Worm (Caenorhabditis elegans) whole organism, L3 larva: Measurements from ENCODE around the gene rhy-1.

Source experiments
- R02D3.7 ChIP-seq: fragments of 150-350 bp; optimal IDR thresholded peaks from 2 replicates; lab custom pipeline; 2014; ENCODE audit warnings: missing biosample characterization, missing genetic modification characterization
- ama-1 ChIP-seq: fragments of 150-350 bp; optimal IDR thresholded peaks from 2 replicates; lab custom pipeline; 2018
- ceh-16 ChIP-seq: sonication (generic microtip); optimal IDR thresholded peaks from 2 replicates; lab custom pipeline; 2017; ENCODE audit warnings: missing biosample characterization, missing genetic modification characterization
- ceh-28 ChIP-seq: fragments of 150-350 bp; optimal IDR thresholded peaks from 2 replicates; lab custom pipeline; 2014; ENCODE audit warnings: missing biosample characterization, missing genetic modification reagents, missing genetic modification characterization
- egl-27 ChIP-seq: sonication (generic microtip); optimal IDR thresholded peaks from 4 replicates; lab custom pipeline; 2017; ENCODE audit warnings: missing biosample characterization, missing genetic modification reagents, missing genetic modification characterization
- egl-5 ChIP-seq: fragments of 150-350 bp; optimal IDR thresholded peaks from 2 replicates; lab custom pipeline; 2017; ENCODE audit warnings: missing biosample characterization, missing genetic modification reagents, missing genetic modification characterization, inconsistent platforms
- elt-1 ChIP-seq: fragments of 150-350 bp; optimal IDR thresholded peaks from 2 replicates; lab custom pipeline; 2014; ENCODE audit warnings: missing biosample characterization, missing genetic modification characterization
- elt-2 ChIP-seq: sonication (generic microtip); optimal IDR thresholded peaks from 2 replicates; lab custom pipeline; 2016; ENCODE audit warnings: missing genetic modification reagents, mild to moderate bottlenecking, missing genetic modification characterization, missing compliant biosample characterization
- elt-3 ChIP-seq, 3 experiments: fragments of 150-350 bp in 1 of 3; sonication (generic microtip) in 2 of 3; optimal IDR thresholded peaks; 2 replicates in 2 of 3; 4 replicates in 1 of 3; lab custom pipeline; 2014 to 2017; ENCODE audit warnings: missing biosample characterization in 3 of 3, missing genetic modification characterization in 3 of 3
- fkh-10 ChIP-seq: sonication (generic microtip); optimal IDR thresholded peaks from 2 replicates; lab custom pipeline; 2017; ENCODE audit warnings: missing biosample characterization, missing genetic modification reagents, missing genetic modification characterization
- fkh-2 ChIP-seq: fragments of 150-350 bp; optimal IDR thresholded peaks from 2 replicates; lab custom pipeline; 2014; ENCODE audit warnings: missing biosample characterization, missing genetic modification reagents, missing genetic modification characterization
- fos-1 ChIP-seq: fragments of 150-350 bp; optimal IDR thresholded peaks from 2 replicates; lab custom pipeline; 2014; ENCODE audit warnings: missing biosample characterization, missing genetic modification characterization
- hmg-11 ChIP-seq: sonication (generic microtip); optimal IDR thresholded peaks from 2 replicates; lab custom pipeline; 2016; ENCODE audit warnings: missing genetic modification characterization, missing compliant biosample characterization
- jun-1 ChIP-seq: fragments of 150-350 bp; optimal IDR thresholded peaks from 2 replicates; lab custom pipeline; 2014; ENCODE audit warnings: missing biosample characterization, missing genetic modification reagents, missing genetic modification characterization
- lin-15B ChIP-seq: fragments of 150-350 bp; optimal IDR thresholded peaks from 2 replicates; lab custom pipeline; 2014; ENCODE audit warnings: missing biosample characterization, missing genetic modification characterization
- lin-39 ChIP-seq: fragments of 150-350 bp; optimal IDR thresholded peaks from 2 replicates; lab custom pipeline; 2018; ENCODE audit warnings: missing biosample characterization, missing genetic modification reagents, missing genetic modification characterization
- lsy-12 ChIP-seq: sonication (generic microtip); optimal IDR thresholded peaks from 2 replicates; lab custom pipeline; 2016; ENCODE audit warnings: mild to moderate bottlenecking, missing genetic modification characterization, missing compliant biosample characterization
- mml-1 ChIP-seq: fragments of 150-350 bp; sonication (generic microtip); optimal IDR thresholded peaks from 3 replicates; lab custom pipeline; 2014; ENCODE audit warnings: missing biosample characterization, missing genetic modification characterization
- nfya-1 ChIP-seq: sonication (generic microtip); optimal IDR thresholded peaks from 2 replicates; lab custom pipeline; 2017; ENCODE audit warnings: missing genetic modification characterization, mild to moderate bottlenecking, missing compliant biosample characterization, antibody characterized with exemption, moderate library complexity; ENCODE audit not compliant: insufficient read depth
- nhr-11 ChIP-seq: fragments of 150-350 bp; optimal IDR thresholded peaks from 2 replicates; lab custom pipeline; 2014; ENCODE audit warnings: missing biosample characterization, missing genetic modification characterization
- nhr-12 ChIP-seq: fragments of 150-350 bp; optimal IDR thresholded peaks from 2 replicates; lab custom pipeline; 2014; ENCODE audit warnings: missing biosample characterization, missing genetic modification characterization
- nhr-23 ChIP-seq: fragments of 150-350 bp; optimal IDR thresholded peaks from 2 replicates; lab custom pipeline; 2014; ENCODE audit warnings: missing biosample characterization, missing genetic modification reagents, missing genetic modification characterization
- nhr-237 ChIP-seq: fragments of 150-350 bp; optimal IDR thresholded peaks from 2 replicates; lab custom pipeline; 2014; ENCODE audit warnings: missing biosample characterization, missing genetic modification characterization
- nhr-25 ChIP-seq: sonication (generic microtip); optimal IDR thresholded peaks from 2 replicates; lab custom pipeline; 2017; ENCODE audit warnings: missing biosample characterization, missing genetic modification characterization
- nhr-28 ChIP-seq: fragments of 150-350 bp; optimal IDR thresholded peaks from 2 replicates; lab custom pipeline; 2014; ENCODE audit warnings: missing biosample characterization, missing genetic modification characterization
- nhr-43 ChIP-seq: sonication (generic microtip); optimal IDR thresholded peaks from 2 replicates; lab custom pipeline; 2016; ENCODE audit warnings: mild to moderate bottlenecking, missing genetic modification characterization, missing compliant biosample characterization; ENCODE audit not compliant: poor library complexity, severe bottlenecking
- nhr-67 ChIP-seq: fragments of 150-350 bp; optimal IDR thresholded peaks from 2 replicates; lab custom pipeline; 2014; ENCODE audit warnings: missing biosample characterization, missing genetic modification characterization
- nhr-76 ChIP-seq: fragments of 150-350 bp; sonication (generic microtip); optimal IDR thresholded peaks from 5 replicates; lab custom pipeline; 2014; ENCODE audit warnings: missing biosample characterization, missing genetic modification characterization
- nhr-77 ChIP-seq: fragments of 150-350 bp; optimal IDR thresholded peaks from 2 replicates; lab custom pipeline; 2014; ENCODE audit warnings: missing biosample characterization, missing genetic modification characterization
- pha-4 ChIP-seq: fragments of 150-350 bp; optimal IDR thresholded peaks from 2 replicates; lab custom pipeline; 2014; ENCODE audit warnings: missing biosample characterization, missing genetic modification reagents, missing genetic modification characterization
- pqm-1 ChIP-seq: fragments of 150-350 bp; optimal IDR thresholded peaks from 2 replicates; lab custom pipeline; 2017; ENCODE audit warnings: missing biosample characterization, missing genetic modification characterization, inconsistent platforms
- sea-2 ChIP-seq: fragments of 150-350 bp; sonication (generic microtip); optimal IDR thresholded peaks from 4 replicates; lab custom pipeline; 2014; ENCODE audit warnings: missing biosample characterization, missing genetic modification reagents, missing genetic modification characterization
- skn-1 ChIP-seq: fragments of 150-350 bp; optimal IDR thresholded peaks from 2 replicates; lab custom pipeline; 2014; ENCODE audit warnings: missing biosample characterization, missing genetic modification characterization
- snpc-4 ChIP-seq: fragments of 150-350 bp; optimal IDR thresholded peaks from 2 replicates; lab custom pipeline; 2014; ENCODE audit warnings: missing biosample characterization, missing genetic modification characterization
- zag-1 ChIP-seq: fragments of 150-350 bp; optimal IDR thresholded peaks from 2 replicates; lab custom pipeline; 2014; ENCODE audit warnings: missing biosample characterization, missing genetic modification characterization
- ztf-4 ChIP-seq: fragments of 150-350 bp; optimal IDR thresholded peaks from 2 replicates; lab custom pipeline; 2014; ENCODE audit warnings: missing biosample characterization, missing genetic modification characterization

rhy-1 gene

ce11 chrII:9126965-9127364 is 34.2 kb upstream of the rhy-1 start (continued):
- TF ChIP-seq egl-27 (tag; lab: Kevin White, UChicago) (no peak), ceh-16 (no peak)

ce11 chrII:9127379-9127778 is 33.8 kb upstream of the rhy-1 start:
- TF ChIP-seq ama-1, result peak; percentile 44
- no peak for TF ChIP-seq egl-5
- TF ChIP-seq, all 47 proteins: peak for 1

ce11 chrII:9128132-9128531 is 33.0 kb upstream of the rhy-1 start:
- TF ChIP-seq fos-1 (tag; lab: Kevin White, UChicago) (peak; percentile 47), nhr-28 (tag; lab: Kevin White, UChicago) (no peak), R02D3.7 (tag; lab: Kevin White, UChicago) (peak; percentile 43), ceh-28 (tag; lab: Kevin White, UChicago) (peak; percentile 76), pqm-1 (tag; lab: Kevin White, UChicago) (peak; percentile 69), nhr-25 (tag; lab: Kevin White, UChicago) (peak; percentile 82), nhr-12 (tag; lab: Kevin White, UChicago) (no peak), pha-4 (tag; lab: Kevin White, UChicago) (peak; percentile 29), nhr-43 (peak; percentile 50), lsy-12 (tag; lab: Kevin White, UChicago) (peak; percentile 65), ama-1 (peak; percentile 16), nhr-23 (peak; percentile 97), elt-3 (tag; optimal IDR thresholded peaks at IDR 0.05; lab: Kevin White, UChicago) (peak in 1 of 3 experiments; percentile 89), nfya-1 (tag; lab: Kevin White, UChicago) (peak; percentile 46), nhr-237 (tag; lab: Kevin White, UChicago) (no peak), elt-2 (tag; lab: Kevin White, UChicago) (peak; percentile 93), zag-1 (tag; lab: Kevin White, UChicago) (no peak)

ce11 chrII:9130339-9130738 is 30.8 kb upstream of the rhy-1 start:
- TF ChIP-seq nhr-11 (peak; percentile 23), nhr-25 (tag; lab: Kevin White, UChicago) (peak; percentile 49), elt-1 (no peak)

ce11 chrII:9131363-9131762 is 29.8 kb upstream of the rhy-1 start, which contains the start of gene C16D2.1:
Gene C16D2.1 (plus strand): TSS chrII:9131663.
- no peak for TF ChIP-seq R02D3.7 (tag; lab: Kevin White, UChicago)
- no peak for TF ChIP-seq nhr-77 (tag; lab: Kevin White, UChicago)
- no peak for TF ChIP-seq fkh-10
- no peak for TF ChIP-seq fkh-2
- TF ChIP-seq ztf-4, result no peak
- no peak for TF ChIP-seq skn-1 (tag; lab: Kevin White, UChicago)
- no peak for TF ChIP-seq mml-1 (tag; lab: Kevin White, UChicago)
- no peak for TF ChIP-seq nhr-67 (tag; lab: Kevin White, UChicago)
- no peak for TF ChIP-seq snpc-4 (tag; lab: Kevin White, UChicago)
- no peak for TF ChIP-seq lsy-12 (tag; lab: Kevin White, UChicago)
- TF ChIP-seq nhr-43, result no peak
- no peak for TF ChIP-seq lin-15B (tag; lab: Kevin White, UChicago)
- TF ChIP-seq nhr-11, result no peak
- no peak for TF ChIP-seq jun-1 (tag; lab: Kevin White, UChicago)
- no peak for TF ChIP-seq lin-39 (tag; lab: Kevin White, UChicago)
- TF ChIP-seq sea-2 (GFP tag; lab: Kevin White, UChicago), result no peak
- no peak for TF ChIP-seq nhr-76
- TF ChIP-seq hmg-11 (tag; lab: Kevin White, UChicago), result no peak
- TF ChIP-seq fos-1 (tag; lab: Kevin White, UChicago), result no peak
- TF ChIP-seq nhr-237 (tag; lab: Kevin White, UChicago), result no peak
